Worm (Caenorhabditis elegans): ENCODE results near the gene aat-3.

The aat-3 gene

ce11 chrX:2567761-2568160, 15.7 kb downstream of the aat-3 start (continued):
- TF ChIP-seq egl-27 (tag; optimal IDR thresholded peaks at IDR 0.05) (no peak), C34B4.2 (tag; optimal IDR thresholded peaks at IDR 0.05) (no peak), egl-13 (tag; optimal IDR thresholded peaks at IDR 0.05) (no peak), ceh-8 (GFP tag; optimal IDR thresholded peaks at IDR 0.05) (no peak), ces-1 (GFP tag; optimal IDR thresholded peaks at IDR 0.05) (no peak), snu-23 (GFP tag; optimal IDR thresholded peaks at IDR 0.05) (peak; percentile 30), pag-3 (tag; optimal IDR thresholded peaks at IDR 0.05; ENCODE audit: borderline replicate concordance, insufficient read depth) (no peak), sox-4 (tag; optimal IDR thresholded peaks at IDR 0.05) (no peak), nhr-19 (GFP tag; conservative IDR thresholded peaks at IDR 0.05) (peak; percentile 53), C04F5.9 (tag; optimal IDR thresholded peaks at IDR 0.05) (no peak), nhr-47 (tag; optimal IDR thresholded peaks at IDR 0.05) (no peak), nhr-90 (tag; optimal IDR thresholded peaks at IDR 0.05; ENCODE audit: poor library complexity) (no peak), elt-3 (tag; optimal IDR thresholded peaks at IDR 0.05) (peak in 5 of 6 experiments; percentile 62 to 93 (median 68)), fos-1 (tag; optimal IDR thresholded peaks at IDR 0.05) (no peak), fkh-10 (GFP tag; optimal IDR thresholded peaks at IDR 0.05) (no peak), swsn-7 (tag; optimal IDR thresholded peaks at IDR 0.05) (no peak), alr-1 (tag; optimal IDR thresholded peaks at IDR 0.05; ENCODE audit: borderline replicate concordance) (no peak), lin-39 (tag; optimal IDR thresholded peaks at IDR 0.05) (no peak), pax-3 (tag; optimal IDR thresholded peaks at IDR 0.05) (no peak), nhr-237 (tag; optimal IDR thresholded peaks at IDR 0.05) (no peak), efl-1 (optimal IDR thresholded peaks at IDR 0.05) (no peak), efl-1 (GFP tag; optimal IDR thresholded peaks at IDR 0.05 in 1 of 2) (no peak), ceh-82 (tag; optimal IDR thresholded peaks at IDR 0.05) (no peak), nhr-77 (tag; optimal IDR thresholded peaks at IDR 0.05) (no peak), skn-1 (tag; optimal IDR thresholded peaks at IDR 0.05) (no peak), aly-2 (tag; optimal IDR thresholded peaks at IDR 0.05) (no peak), mdl-1 (tag; optimal IDR thresholded peaks at IDR 0.05) (no peak), nhr-28 (tag; optimal IDR thresholded peaks at IDR 0.05) (no peak), grh-1 (GFP tag; IDR thresholded peaks at IDR 0.05) (no peak), lsy-2 (tag; optimal IDR thresholded peaks at IDR 0.05) (no peak), nhr-71 (tag; optimal IDR thresholded peaks at IDR 0.05) (peak; percentile 25), tlp-1 (tag; optimal IDR thresholded peaks at IDR 0.05) (no peak), ztf-11 (tag; optimal IDR thresholded peaks at IDR 0.05) (no peak), dsc-1 (tag; optimal IDR thresholded peaks at IDR 0.05) (no peak), unc-130 (tag; optimal IDR thresholded peaks at IDR 0.05) (no peak), snpc-4 (tag; optimal IDR thresholded peaks at IDR 0.05) (no peak), jun-1 (tag; optimal IDR thresholded peaks at IDR 0.05) (no peak), zip-4 (GFP tag; optimal IDR thresholded peaks at IDR 0.05) (no peak), nhr-11 (tag; optimal IDR thresholded peaks at IDR 0.05) (no peak), elt-2 (tag; optimal IDR thresholded peaks at IDR 0.05) (no peak), nhr-20 (tag; optimal IDR thresholded peaks at IDR 0.05) (peak; percentile 26), efl-3 (GFP tag; optimal IDR thresholded peaks at IDR 0.05) (no peak), ztf-4 (tag; optimal IDR thresholded peaks at IDR 0.05) (no peak), nhr-84 (tag; optimal IDR thresholded peaks at IDR 0.05) (no peak), blmp-1 (tag; optimal IDR thresholded peaks at IDR 0.05) (peak; percentile 28), pqm-1 (tag; optimal IDR thresholded peaks at IDR 0.05) (no peak), mab-9 (GFP tag; IDR thresholded peaks at IDR 0.05) (no peak), nhr-76 (tag; optimal IDR thresholded peaks at IDR 0.05) (no peak), zag-1 (tag; optimal IDR thresholded peaks at IDR 0.05) (no peak), nhr-85 (tag) (no peak), dpl-1 (GFP tag; optimal IDR thresholded peaks at IDR 0.05) (no peak), unc-98 (GFP tag; IDR thresholded peaks at IDR 0.05) (no peak), sptf-1 (tag; optimal IDR thresholded peaks at IDR 0.05) (no peak), lin-35 (GFP tag; optimal IDR thresholded peaks at IDR 0.05) (no peak)
